Worm (Caenorhabditis elegans) whole organism, L1 larva: ENCODE measurements around the gene Y82E9BR.17.

ENCODE experiments used
- C34B4.2 ChIP-seq: sonication (generic microtip); optimal IDR thresholded peaks from 2 replicates; lab custom pipeline; 2017; ENCODE audit warnings: mild to moderate bottlenecking, missing genetic modification characterization, missing compliant biosample characterization
- ama-1 ChIP-seq: fragments of 150-350 bp; optimal IDR thresholded peaks from 2 replicates; lab custom pipeline; 2014
- ceh-8 ChIP-seq: fragments of 200-800 bp; sonication (Bioruptor generic); optimal IDR thresholded peaks from 2 replicates; lab custom pipeline; 2018; ENCODE audit warnings: mild to moderate bottlenecking, missing genetic modification characterization, moderate library complexity, missing compliant biosample characterization
- ceh-88 ChIP-seq: fragments of 200-800 bp; sonication (Bioruptor generic); IDR thresholded peaks from 2 replicates; pipeline ENCODE4 v1.3.6; 2022; ENCODE audit warnings: missing genetic modification characterization, missing compliant biosample characterization
- ceh-90 ChIP-seq: sonication (generic microtip); optimal IDR thresholded peaks from 2 replicates; lab custom pipeline; 2016; ENCODE audit warnings: missing genetic modification characterization, missing compliant biosample characterization
- dpl-1 ChIP-seq, 3 experiments: fragments of 150-350 bp in 2 of 3; sonication (generic microtip) in 1 of 3; optimal IDR thresholded peaks; 2 replicates each; lab custom pipeline; 2014 to 2017; ENCODE audit warnings: missing biosample characterization in 3 of 3, missing genetic modification characterization in 3 of 3, missing genetic modification reagents in 3 of 3
- dsc-1 ChIP-seq: sonication (generic microtip); optimal IDR thresholded peaks from 2 replicates; lab custom pipeline; 2016; ENCODE audit warnings: mild to moderate bottlenecking, missing genetic modification characterization, missing compliant biosample characterization
- efl-1 ChIP-seq, 4 experiments: fragments of 150-350 bp; optimal IDR thresholded peaks in 3 of 4; peaks in 1 of 4; 1 replicate in 1 of 4; 2 replicates in 3 of 4; lab custom pipeline; 2014; ENCODE audit warnings: missing biosample characterization in 2 of 4, missing genetic modification characterization in 2 of 4, missing genetic modification reagents in 2 of 4
- egl-13 ChIP-seq: sonication (generic microtip); optimal IDR thresholded peaks from 2 replicates; lab custom pipeline; 2016; ENCODE audit warnings: missing genotype, missing genetic modification reagents, missing genetic modification characterization, missing compliant biosample characterization
- egl-27 ChIP-seq, 2 experiments: fragments of 150-350 bp in 1 of 2; sonication (generic microtip); optimal IDR thresholded peaks; 3 replicates each; lab custom pipeline; 2017 to 2018; ENCODE audit warnings: missing biosample characterization in 2 of 2, missing genetic modification characterization in 2 of 2, missing genetic modification reagents in 2 of 2
- elt-3 ChIP-seq, 6 experiments: fragments of 150-350 bp in 1 of 6; sonication (generic microtip); optimal IDR thresholded peaks; 2 replicates each; lab custom pipeline; 2017 to 2018; ENCODE audit warnings: missing biosample characterization in 6 of 6, missing genetic modification characterization in 6 of 6, inconsistent platforms in 1 of 6
- ets-5 ChIP-seq: fragments of 200-800 bp; sonication (Bioruptor generic); IDR thresholded peaks from 2 replicates; pipeline ENCODE4 v1.3.6; 2022; ENCODE audit warnings: missing genetic modification characterization, missing compliant biosample characterization
- fkh-10 ChIP-seq: sonication (generic microtip); optimal IDR thresholded peaks from 2 replicates; lab custom pipeline; 2017; ENCODE audit warnings: missing biosample characterization, missing genetic modification reagents, missing genetic modification characterization
- fos-1 ChIP-seq: fragments of 150-350 bp; optimal IDR thresholded peaks from 2 replicates; lab custom pipeline; 2014; ENCODE audit warnings: missing biosample characterization, missing genetic modification characterization
- grh-1 ChIP-seq: fragments of 200-800 bp; sonication (Bioruptor generic); IDR thresholded peaks from 2 replicates; pipeline ENCODE4 v1.3.6; 2022; ENCODE audit warnings: missing genetic modification reagents, missing genetic modification characterization, missing compliant biosample characterization
- hlh-17 ChIP-seq: fragments of 200-800 bp; sonication (Bioruptor generic); optimal IDR thresholded peaks from 2 replicates; lab custom pipeline; 2018; ENCODE audit warnings: missing genetic modification characterization, mild to moderate bottlenecking, missing compliant biosample characterization, moderate library complexity, borderline replicate concordance
- hpl-2 ChIP-seq: fragments of 150-350 bp; optimal IDR thresholded peaks from 2 replicates; lab custom pipeline; 2014; ENCODE audit warnings: missing biosample characterization, missing genetic modification reagents, missing genetic modification characterization
- irx-1 ChIP-seq: sonication (generic microtip); optimal IDR thresholded peaks from 2 replicates; lab custom pipeline; 2016; ENCODE audit warnings: missing genetic modification characterization, missing compliant biosample characterization
- isw-1 ChIP-seq: fragments of 200-800 bp; sonication (Bioruptor generic); IDR thresholded peaks from 2 replicates; pipeline ENCODE4 v1.3.6; 2022; ENCODE audit warnings: missing genetic modification characterization, missing compliant biosample characterization
- lin-13 ChIP-seq: fragments of 150-350 bp; optimal IDR thresholded peaks from 2 replicates; lab custom pipeline; 2014; ENCODE audit warnings: missing biosample characterization, missing genetic modification reagents, missing genetic modification characterization
- lin-14 ChIP-seq: fragments of 200-800 bp; sonication (Bioruptor generic); optimal IDR thresholded peaks from 2 replicates; lab custom pipeline; 2018; ENCODE audit warnings: mild to moderate bottlenecking, missing genetic modification characterization, moderate library complexity, missing compliant biosample characterization
- lin-15B ChIP-seq: fragments of 150-350 bp; sonication (generic microtip); optimal IDR thresholded peaks from 3 replicates; lab custom pipeline; 2014; ENCODE audit warnings: missing biosample characterization, missing genetic modification characterization
- lin-35 ChIP-seq, 2 experiments: fragments of 150-350 bp; optimal IDR thresholded peaks; 2 replicates each; lab custom pipeline; 2014; ENCODE audit warnings: missing biosample characterization in 2 of 2, missing genetic modification characterization in 2 of 2, missing genetic modification reagents in 2 of 2
- lsy-2 ChIP-seq, 2 experiments: fragments of 150-350 bp; optimal IDR thresholded peaks; 2 replicates each; lab custom pipeline; 2014; ENCODE audit warnings: missing biosample characterization in 2 of 2, missing genetic modification characterization in 2 of 2
- mab-9 ChIP-seq: fragments of 200-800 bp; sonication (Bioruptor generic); IDR thresholded peaks from 2 replicates; pipeline ENCODE4 v1.3.6; 2022; ENCODE audit warnings: missing genetic modification reagents, missing genetic modification characterization, missing compliant biosample characterization
- mdl-1 ChIP-seq, 2 experiments: fragments of 150-350 bp; optimal IDR thresholded peaks; 2 replicates each; lab custom pipeline; 2014 to 2017; ENCODE audit warnings: missing biosample characterization in 2 of 2, missing genetic modification characterization in 2 of 2, inconsistent platforms in 1 of 2
- nhr-11 ChIP-seq: fragments of 150-350 bp; optimal IDR thresholded peaks from 2 replicates; lab custom pipeline; 2014; ENCODE audit warnings: missing biosample characterization, missing genetic modification characterization
- nhr-12 ChIP-seq: sonication (generic microtip); optimal IDR thresholded peaks from 2 replicates; lab custom pipeline; 2017; ENCODE audit warnings: missing biosample characterization, missing genetic modification characterization
- nhr-19 ChIP-seq: fragments of 200-800 bp; sonication (Bioruptor generic); conservative IDR thresholded peaks from 2 replicates; pipeline ENCODE4 v1.3.6; 2022; ENCODE audit warnings: missing genetic modification characterization, missing compliant biosample characterization
- nhr-20 ChIP-seq: sonication (generic microtip); optimal IDR thresholded peaks from 2 replicates; lab custom pipeline; 2016; ENCODE audit warnings: mild to moderate bottlenecking, missing genetic modification characterization, missing compliant biosample characterization
- nhr-76 ChIP-seq: sonication (generic microtip); optimal IDR thresholded peaks from 2 replicates; lab custom pipeline; 2017; ENCODE audit warnings: missing biosample characterization, missing genetic modification characterization
- nhr-77 ChIP-seq: fragments of 150-350 bp; optimal IDR thresholded peaks from 2 replicates; lab custom pipeline; 2014; ENCODE audit warnings: missing biosample characterization, missing genetic modification characterization
- nhr-84 ChIP-seq: sonication (generic microtip); optimal IDR thresholded peaks from 2 replicates; lab custom pipeline; 2017; ENCODE audit warnings: missing biosample characterization, missing genetic modification characterization
- nhr-85 ChIP-seq: sonication (generic microtip); peaks from one replicate; lab custom pipeline; 2016; ENCODE audit warnings: missing genetic modification characterization, inconsistent platforms, missing compliant biosample characterization
- nhr-90 ChIP-seq: sonication (generic microtip); optimal IDR thresholded peaks from 2 replicates; lab custom pipeline; 2016; ENCODE audit warnings: mild to moderate bottlenecking, missing genetic modification characterization, missing compliant biosample characterization; ENCODE audit not compliant: poor library complexity
- pag-3 ChIP-seq: sonication (generic microtip); optimal IDR thresholded peaks from 2 replicates; lab custom pipeline; 2017; ENCODE audit warnings: missing genetic modification characterization, mild to moderate bottlenecking, missing compliant biosample characterization, antibody characterized with exemption, borderline replicate concordance; ENCODE audit not compliant: insufficient read depth
- pax-3 ChIP-seq: fragments of 200-800 bp; sonication (Bioruptor generic); optimal IDR thresholded peaks from 2 replicates; lab custom pipeline; 2018; ENCODE audit warnings: mild to moderate bottlenecking, missing genetic modification characterization, moderate library complexity, missing compliant biosample characterization
- pqm-1 ChIP-seq: sonication (generic microtip); optimal IDR thresholded peaks from 3 replicates; lab custom pipeline; 2017; ENCODE audit warnings: missing biosample characterization, missing genetic modification characterization
- snpc-4 ChIP-seq: fragments of 150-350 bp; optimal IDR thresholded peaks from 2 replicates; lab custom pipeline; 2014; ENCODE audit warnings: missing biosample characterization, missing genetic modification characterization
- sptf-1 ChIP-seq: fragments of 150-350 bp; optimal IDR thresholded peaks from 2 replicates; lab custom pipeline; 2014; ENCODE audit warnings: missing biosample characterization, missing genetic modification characterization
- sup-37 ChIP-seq: fragments of 200-800 bp; sonication (Bioruptor generic); optimal IDR thresholded peaks from 2 replicates; lab custom pipeline; 2018; ENCODE audit warnings: mild to moderate bottlenecking, missing genetic modification characterization, missing compliant biosample characterization
- swsn-7 ChIP-seq: sonication (generic microtip); optimal IDR thresholded peaks from 2 replicates; lab custom pipeline; 2016; ENCODE audit warnings: missing genetic modification characterization, missing compliant biosample characterization
- tbx-2 ChIP-seq: sonication (generic microtip); optimal IDR thresholded peaks from 2 replicates; lab custom pipeline; 2016; ENCODE audit warnings: missing genetic modification characterization, missing compliant biosample characterization
- tlp-1 ChIP-seq: fragments of 150-350 bp; optimal IDR thresholded peaks from 2 replicates; lab custom pipeline; 2014; ENCODE audit warnings: missing biosample characterization, missing genetic modification characterization
- unc-130 ChIP-seq: fragments of 150-350 bp; optimal IDR thresholded peaks from 2 replicates; lab custom pipeline; 2017; ENCODE audit warnings: missing biosample characterization, missing genetic modification characterization, inconsistent platforms
- unc-30 ChIP-seq: sonication (generic microtip); optimal IDR thresholded peaks from 2 replicates; lab custom pipeline; 2017; ENCODE audit warnings: missing biosample characterization, missing genetic modification characterization
- unc-62 ChIP-seq: fragments of 150-350 bp; optimal IDR thresholded peaks from 2 replicates; lab custom pipeline; 2014; ENCODE audit warnings: missing biosample characterization, missing genetic modification reagents, missing genetic modification characterization
- xbp-1 ChIP-seq: sonication (generic microtip); optimal IDR thresholded peaks from 2 replicates; lab custom pipeline; 2016; ENCODE audit warnings: missing genetic modification characterization, missing compliant biosample characterization
- ztf-11 ChIP-seq, 2 experiments: sonication (generic microtip); optimal IDR thresholded peaks; 2 replicates each; lab custom pipeline; 2016 to 2017; ENCODE audit warnings: missing genetic modification characterization in 2 of 2, missing biosample characterization in 1 of 2, missing compliant biosample characterization in 1 of 2
- ztf-4 ChIP-seq: fragments of 150-350 bp; optimal IDR thresholded peaks from 2 replicates; lab custom pipeline; 2014; ENCODE audit warnings: missing biosample characterization, missing genetic modification characterization

The Y82E9BR.17 gene

ce11 chrIII:1455674-1456073 is at the start of gene Y82E9BR.17:
TSS of gene Y82E9BR.17 (minus strand) at chrIII:1455774.
- TF ChIP-seq fkh-10: no peak
- TF ChIP-seq nhr-20 (tag; lab: Kevin White, UChicago): no peak
- no peak for TF ChIP-seq isw-1
- TF ChIP-seq grh-1: no peak
- TF ChIP-seq lin-35 (GFP tag; optimal IDR thresholded peaks at IDR 0.05; lab: Kevin White, UChicago): no peak
- no peak for TF ChIP-seq pqm-1
- no peak for TF ChIP-seq egl-13 (tag; lab: Kevin White, UChicago)
- no peak for TF ChIP-seq nhr-12 (tag; lab: Kevin White, UChicago)
- TF ChIP-seq pag-3: no peak

- TF ChIP-seq dsc-1 (tag; lab: Kevin White, UChicago) (no peak), nhr-84 (no peak), ama-1 (lab: Kevin White, UChicago) (no peak), nhr-77 (no peak), fos-1 (no peak), grh-1 (no peak), sup-37 (no peak), ceh-90 (tag; lab: Kevin White, UChicago) (no peak), pqm-1 (no peak), lin-35 (GFP tag; optimal IDR thresholded peaks at IDR 0.05; lab: Kevin White, UChicago) (peak; percentile 39 to 49), fkh-10 (no peak), ets-5 (GFP tag; lab: Robert Waterston, UW) (no peak), snpc-4 (tag; lab: Kevin White, UChicago) (no peak), lin-14 (GFP tag; lab: Kevin White, UChicago) (no peak), unc-130 (tag; lab: Kevin White, UChicago) (no peak), xbp-1 (peak; percentile 35), ceh-8 (GFP tag; lab: Kevin White, UChicago) (no peak), tbx-2 (peak; percentile 36), tlp-1 (tag; lab: Kevin White, UChicago) (no peak), lin-15B (tag; lab: Kevin White, UChicago) (peak; percentile 22), nhr-90 (peak; percentile 9), nhr-19 (GFP tag; lab: Robert Waterston, UW) (no peak), nhr-85 (tag; lab: Kevin White, UChicago) (peak; percentile 50), unc-62 (GFP tag; lab: Kevin White, UChicago) (no peak), irx-1 (tag; lab: Kevin White, UChicago) (no peak), unc-30 (tag; lab: Kevin White, UChicago) (no peak), nhr-76 (tag; lab: Kevin White, UChicago) (no peak), mab-9 (GFP tag; lab: Robert Waterston, UW) (no peak), ceh-88 (GFP tag; lab: Robert Waterston, UW) (no peak), pax-3 (tag; lab: Kevin White, UChicago) (no peak), elt-3 (tag; optimal IDR thresholded peaks at IDR 0.05; lab: Kevin White, UChicago) (no peak), swsn-7 (tag; lab: Kevin White, UChicago) (no peak), hpl-2 (no peak), ztf-11 (tag; optimal IDR thresholded peaks at IDR 0.05; lab: Kevin White, UChicago) (no peak), hlh-17 (GFP tag; lab: Kevin White, UChicago) (no peak), ztf-4 (no peak), dpl-1 (GFP tag; optimal IDR thresholded peaks at IDR 0.05; lab: Kevin White, UChicago) (peak; percentile 41 to 68 (median 50)), nhr-11 (tag; lab: Kevin White, UChicago) (no peak), egl-27 (tag; optimal IDR thresholded peaks at IDR 0.05; lab: Kevin White, UChicago) (no peak), lsy-2 (tag; optimal IDR thresholded peaks at IDR 0.05; lab: Kevin White, UChicago) (peak; percentile 65 to 75), efl-1 (optimal IDR thresholded peaks at IDR 0.05; lab: Kevin White, UChicago) (peak; percentile 46 to 49), efl-1 (GFP tag; optimal IDR thresholded peaks at IDR 0.05 in 1 of 2; lab: Kevin White, UChicago) (peak; percentile 63 to 93), lin-13 (GFP tag; lab: Kevin White, UChicago) (peak; percentile 25), C34B4.2 (tag; lab: Kevin White, UChicago) (no peak), mdl-1 (tag; optimal IDR thresholded peaks at IDR 0.05; lab: Kevin White, UChicago) (no peak), sptf-1 (tag; lab: Kevin White, UChicago) (no peak), nhr-20 (tag; lab: Kevin White, UChicago) (no peak)
Observed at ce11 chrIII:1495863-1496445, 40.4 kb upstream of the Y82E9BR.17 start, which contains the start of the genes ave-1 and M01G5.1. TSS of gene ave-1 (minus strand) at chrIII:1495975. TSS of gene M01G5.1 (plus strand) at chrIII:1496401.
